ENCODE assay signal across 5 worm cellular contexts in genomic region chrIII:10096525-10096972, ce11.
TF ChIP-seq lines count a peak whose summit lies in the region.

No protein-coding gene starts in this region.

TF ChIP-seq in whole organism, L1 larva, 84 proteins besides CTCF, POLR2A, EP300 and RAD21 (continues in another document):
- TF ChIP-seq C34B4.2 (tag; optimal IDR thresholded peaks at IDR 0.05; lab: Kevin White, UChicago) (no peak), nhr-237 (tag; optimal IDR thresholded peaks at IDR 0.05; lab: Kevin White, UChicago) (peak; percentile 78), pqm-1 (tag; optimal IDR thresholded peaks at IDR 0.05; lab: Kevin White, UChicago) (no peak), elt-2 (tag; optimal IDR thresholded peaks at IDR 0.05; lab: Kevin White, UChicago) (peak; percentile 68), dpl-1 (GFP tag; optimal IDR thresholded peaks at IDR 0.05; lab: Kevin White, UChicago) (peak; percentile 73 to 76 (median 73)), snu-23 (GFP tag; optimal IDR thresholded peaks at IDR 0.05; lab: Kevin White, UChicago) (peak; percentile 95), hpl-2 (GFP tag; optimal IDR thresholded peaks at IDR 0.05; lab: Kevin White, UChicago) (no peak), fos-1 (tag; optimal IDR thresholded peaks at IDR 0.05; lab: Kevin White, UChicago) (peak; percentile 85), lin-14 (GFP tag; optimal IDR thresholded peaks at IDR 0.05; lab: Kevin White, UChicago) (peak; percentile 99), fkh-8 (tag; optimal IDR thresholded peaks at IDR 0.05; lab: Kevin White, UChicago) (peak; percentile 91), aha-1 (tag; optimal IDR thresholded peaks at IDR 0.05; lab: Kevin White, UChicago) (no peak), lsy-2 (tag; optimal IDR thresholded peaks at IDR 0.05; lab: Kevin White, UChicago) (peak; percentile 90 to 94), elt-3 (tag; optimal IDR thresholded peaks at IDR 0.05; lab: Kevin White, UChicago) (peak in 1 of 6 experiments; percentile 30), rnt-1 (tag; optimal IDR thresholded peaks at IDR 0.05; lab: Kevin White, UChicago) (peak; percentile 91), mdl-1 (tag; optimal IDR thresholded peaks at IDR 0.05; lab: Kevin White, UChicago) (peak; percentile 88 to 97), unc-62 (GFP tag; optimal IDR thresholded peaks at IDR 0.05; lab: Kevin White, UChicago) (no peak), swsn-7 (tag; optimal IDR thresholded peaks at IDR 0.05; lab: Kevin White, UChicago) (peak; percentile 93), egl-27 (tag; optimal IDR thresholded peaks at IDR 0.05; lab: Kevin White, UChicago) (peak; percentile 65 to 85)

TF ChIP-seq in whole organism, L3 larva, 47 proteins besides CTCF, POLR2A, EP300 and RAD21 (continues in another document):
- no peak for TF ChIP-seq elt-3 (tag; optimal IDR thresholded peaks at IDR 0.05; lab: Kevin White, UChicago)
- no peak for TF ChIP-seq nhr-28 (tag; optimal IDR thresholded peaks at IDR 0.05; lab: Kevin White, UChicago)
- peak; percentile 85 for TF ChIP-seq ceh-82 (tag; optimal IDR thresholded peaks at IDR 0.05; lab: Kevin White, UChicago)
- peak; percentile 80 for TF ChIP-seq egl-5 (tag; optimal IDR thresholded peaks at IDR 0.05; lab: Kevin White, UChicago)
- TF ChIP-seq lsy-12 (tag; optimal IDR thresholded peaks at IDR 0.05; lab: Kevin White, UChicago), result peak; percentile 76
- no peak for TF ChIP-seq ztf-4 (tag; optimal IDR thresholded peaks at IDR 0.05; lab: Kevin White, UChicago)
- peak; percentile 16 for TF ChIP-seq nhr-11 (tag; optimal IDR thresholded peaks at IDR 0.05; lab: Kevin White, UChicago)
- no peak for TF ChIP-seq unc-39 (tag; optimal IDR thresholded peaks at IDR 0.05; lab: Kevin White, UChicago)
- no peak for TF ChIP-seq nhr-67 (tag; optimal IDR thresholded peaks at IDR 0.05; lab: Kevin White, UChicago)
- no peak for TF ChIP-seq daf-12 (tag; optimal IDR thresholded peaks at IDR 0.05; lab: Kevin White, UChicago)
- TF ChIP-seq ceh-16 (tag; optimal IDR thresholded peaks at IDR 0.05; lab: Kevin White, UChicago), result no peak
- TF ChIP-seq nhr-12 (tag; optimal IDR thresholded peaks at IDR 0.05; lab: Kevin White, UChicago), result no peak
- TF ChIP-seq R02D3.7 (tag; optimal IDR thresholded peaks at IDR 0.05; lab: Kevin White, UChicago), result peak; percentile 77
- TF ChIP-seq nhr-77 (tag; optimal IDR thresholded peaks at IDR 0.05; lab: Kevin White, UChicago), result peak; percentile 80
- TF ChIP-seq ceh-28 (tag; optimal IDR thresholded peaks at IDR 0.05; lab: Kevin White, UChicago), result peak; percentile 95
- peak; percentile 54 for TF ChIP-seq elt-1 (tag; optimal IDR thresholded peaks at IDR 0.05; lab: Kevin White, UChicago)
- peak; percentile 99 for TF ChIP-seq hmg-11 (tag; optimal IDR thresholded peaks at IDR 0.05; lab: Kevin White, UChicago)
- no peak for TF ChIP-seq fkh-10 (GFP tag; optimal IDR thresholded peaks at IDR 0.05; lab: Kevin White, UChicago)
- TF ChIP-seq ZK546.5 (tag; optimal IDR thresholded peaks at IDR 0.05; lab: Kevin White, UChicago), result no peak
- TF ChIP-seq fos-1 (tag; optimal IDR thresholded peaks at IDR 0.05; lab: Kevin White, UChicago), result no peak

TF ChIP-seq in whole organism, early embryonic, 17 proteins besides CTCF, POLR2A, EP300 and RAD21:
- TF ChIP-seq hmg-4 (GFP tag; optimal IDR thresholded peaks at IDR 0.05; lab: Kevin White, UChicago) (peak; percentile 57), hmbx-1 (tag; optimal IDR thresholded peaks at IDR 0.05; lab: Kevin White, UChicago) (no peak)

TF ChIP-seq in whole organism, midembryonic, 9 proteins besides CTCF, POLR2A, EP300 and RAD21:
- TF ChIP-seq klf-2 (GFP tag; conservative IDR thresholded peaks at IDR 0.05; lab: Robert Waterston, UW) (no peak), tab-1 (GFP tag; IDR thresholded peaks at IDR 0.05; lab: Robert Waterston, UW) (0 out of 2 replicates have a peak, but pooled peaks have one; percentile 47), T22C8.4 (GFP tag; IDR thresholded peaks at IDR 0.05; lab: Robert Waterston, UW) (0 out of 2 replicates have a peak, but pooled peaks have one; percentile 43), flt-1 (GFP tag; IDR thresholded peaks at IDR 0.05; lab: Robert Waterston, UW) (peak; percentile 64; the same call in 1 of the 2 replicates), ztf-23 (GFP tag; IDR thresholded peaks at IDR 0.05; lab: Robert Waterston, UW) (0 out of 2 replicates have a peak, but pooled peaks have one; percentile 48), ztf-29 (GFP tag; IDR thresholded peaks at IDR 0.05; lab: Robert Waterston, UW) (0 out of 2 replicates have a peak, but pooled peaks have one; percentile 6), med-1 (GFP tag; optimal IDR thresholded peaks at IDR 0.05; lab: Kevin White, UChicago; ENCODE audit: insufficient read depth) (no peak), cog-1 (tag; optimal IDR thresholded peaks at IDR 0.05; lab: Kevin White, UChicago) (peak; percentile 69), ref-1 (GFP tag; conservative IDR thresholded peaks at IDR 0.05; lab: Robert Waterston, UW) (no peak)

TF ChIP-seq in whole organism, young adult, 124 proteins besides CTCF, POLR2A, EP300 and RAD21 (continues in another document):
- TF ChIP-seq ztf-22 (GFP tag; optimal IDR thresholded peaks at IDR 0.05; lab: Kevin White, UChicago) (no peak), tlf-1 (GFP tag; optimal IDR thresholded peaks at IDR 0.05; lab: Kevin White, UChicago) (peak; percentile 56), ztf-18 (tag; optimal IDR thresholded peaks at IDR 0.05; lab: Kevin White, UChicago) (peak; percentile 63), pbrm-1 (GFP tag; IDR thresholded peaks at IDR 0.05; lab: Robert Waterston, UW) (peak; percentile 60; the same call in 1 of the 2 replicates), ZK185.1 (tag; optimal IDR thresholded peaks at IDR 0.05; lab: Kevin White, UChicago; ENCODE audit: poor library complexity, severe bottlenecking) (peak; percentile 33), zfh-2 (GFP tag; conservative IDR thresholded peaks at IDR 0.05; lab: Robert Waterston, UW) (peak; percentile 95), cebp-1 (GFP tag; IDR thresholded peaks at IDR 0.05; lab: Robert Waterston, UW) (peak; percentile 62), cebp-1 (tag; optimal IDR thresholded peaks at IDR 0.05; lab: Kevin White, UChicago) (peak; percentile 86), K12H6.12 (tag; optimal IDR thresholded peaks at IDR 0.05; lab: Kevin White, UChicago) (peak; percentile 92), Y53G8AR.9 (GFP tag; conservative IDR thresholded peaks at IDR 0.05; lab: Robert Waterston, UW) (peak; percentile 60; the same call in 1 of the 2 replicates), C17E4.6 (GFP tag; IDR thresholded peaks at IDR 0.05; lab: Robert Waterston, UW) (no peak), sptf-2 (GFP tag; optimal IDR thresholded peaks at IDR 0.05; lab: Kevin White, UChicago) (no peak), lir-1 (GFP tag; conservative IDR thresholded peaks at IDR 0.05; lab: Robert Waterston, UW) (0 out of 2 replicates have a peak, but pooled peaks have one; percentile 30), F33H1.4 (GFP tag; IDR thresholded peaks at IDR 0.05; lab: Robert Waterston, UW) (no peak), nhr-179 (tag; optimal IDR thresholded peaks at IDR 0.05; lab: Kevin White, UChicago) (no peak), nhr-27 (tag; optimal IDR thresholded peaks at IDR 0.05; lab: Kevin White, UChicago) (no peak), hmg-1.2 (GFP tag; IDR thresholded peaks at IDR 0.05; lab: Robert Waterston, UW) (peak; percentile 94), ztf-3 (GFP tag; optimal IDR thresholded peaks at IDR 0.05; lab: Kevin White, UChicago) (no peak), ztf-6 (GFP tag; IDR thresholded peaks at IDR 0.05; lab: Robert Waterston, UW) (no peak), ztf-28 (GFP tag; IDR thresholded peaks at IDR 0.05; lab: Robert Waterston, UW) (0 out of 2 replicates have a peak, but pooled peaks have one; percentile 13), ccch-3 (GFP tag; optimal IDR thresholded peaks at IDR 0.05; lab: Kevin White, UChicago) (no peak), let-607 (tag; optimal IDR thresholded peaks at IDR 0.05; lab: Kevin White, UChicago) (peak in 1 of 2 experiments; percentile 64), ceh-91 (GFP tag; IDR thresholded peaks at IDR 0.05; lab: Robert Waterston, UW) (no peak), let-526 (GFP tag; IDR thresholded peaks at IDR 0.05; lab: Robert Waterston, UW) (peak; percentile 27; the same call in 1 of the 2 replicates), egrh-3 (GFP tag; IDR thresholded peaks at IDR 0.05; lab: Robert Waterston, UW) (no peak), Y56A3A.18 (GFP tag; IDR thresholded peaks at IDR 0.05; lab: Robert Waterston, UW) (no peak), F10E7.11 (tag; optimal IDR thresholded peaks at IDR 0.05; lab: Kevin White, UChicago) (no peak), lin-40 (tag; optimal IDR thresholded peaks at IDR 0.05; lab: Kevin White, UChicago) (peak; percentile 90), rpc-1 (optimal IDR thresholded peaks at IDR 0.05; lab: Kevin White, UChicago) (no peak), rpc-1 (tag; optimal IDR thresholded peaks at IDR 0.05; lab: Kevin White, UChicago) (no peak), pha-4 (tag; optimal IDR thresholded peaks at IDR 0.05; lab: Kevin White, UChicago) (peak; percentile 7), nfya-2 (GFP tag; IDR thresholded peaks at IDR 0.05; lab: Robert Waterston, UW) (no peak), tbp1 (GFP tag; optimal IDR thresholded peaks at IDR 0.05; lab: Kevin White, UChicago) (peak; percentile 45), dox-1 (GFP tag; IDR thresholded peaks at IDR 0.05; lab: Robert Waterston, UW) (peak; percentile 78), nhr-80 (tag; optimal IDR thresholded peaks at IDR 0.05; lab: Kevin White, UChicago) (peak; percentile 78), ztf-26 (tag; optimal IDR thresholded peaks at IDR 0.05; lab: Kevin White, UChicago) (peak; percentile 59), ets-4 (GFP tag; optimal IDR thresholded peaks at IDR 0.05; lab: Kevin White, UChicago) (peak; percentile 57), T07F8.4 (tag; optimal IDR thresholded peaks at IDR 0.05; lab: Kevin White, UChicago) (no peak), rec-8 (tag; optimal IDR thresholded peaks at IDR 0.05; lab: Kevin White, UChicago) (no peak), snpc-4 (GFP tag; optimal IDR thresholded peaks at IDR 0.05; lab: Kevin White, UChicago) (no peak), snpc-4 (tag; optimal IDR thresholded peaks at IDR 0.05; lab: Kevin White, UChicago) (peak in 3 of 4 experiments; percentile 24 to 48 (median 32)), ekl-4 (GFP tag; IDR thresholded peaks at IDR 0.05; lab: Robert Waterston, UW) (peak; percentile 70), chd-7 (tag; optimal IDR thresholded peaks at IDR 0.05; lab: Kevin White, UChicago) (peak; percentile 79), mcd-1 (GFP tag; IDR thresholded peaks at IDR 0.05; lab: Robert Waterston, UW) (peak; percentile 73), ceh-27 (GFP tag; optimal IDR thresholded peaks at IDR 0.05; lab: Kevin White, UChicago) (peak; percentile 82), madf-10 (tag; optimal IDR thresholded peaks at IDR 0.05; lab: Kevin White, UChicago) (peak; percentile 54), lin-54 (GFP tag; optimal IDR thresholded peaks at IDR 0.05; lab: Kevin White, UChicago) (peak; percentile 66)

Comparison
In these comparisons a context has a peak if more than half of its experiments do, and no peak if none do; other contexts are left out.
1. Of the 8 proteins assayed by ChIP-seq in both whole organism, young adult and whole organism, L1 larva: peak only in whole organism, young adult: none; only in whole organism, L1 larva: ama-1, dpl-1, efl-1 and unc-130; in both: nhr-90 and snpc-4; in neither: 1; mixed calls (peak in some experiments, not most) for 1.